Fruit fly (Drosophila melanogaster): ENCODE data around the gene sphinx1.

dm6 chr3L:7404081-7404480 lies 35.1 kb downstream of the sphinx1 start, which contains the start of gene CG8560:
- no peak for TF ChIP-seq CG8478 (optimal IDR thresholded peaks at IDR 0.05)
- TF ChIP-seq CTCF (optimal IDR thresholded peaks at IDR 0.05), result no peak
